Fruit fly (Drosophila melanogaster): ENCODE results near the gene Tmtc1.

dm6 chr2L:2723100-2723499 is 45.6 kb downstream of the Tmtc1 start:
- no peak for TF ChIP-seq gl (tag; optimal IDR thresholded peaks at IDR 0.05)
- TF ChIP-seq CG4496 (GFP tag; IDR thresholded peaks at IDR 0.05): peak; percentile 28; the same call in 1 of the 3 replicates

All from whole organism, pupa.